Worm (Caenorhabditis elegans) whole organism, L4 larva: ENCODE data around the gene F09E10.7.

Experiments used
- D1046.2 ChIP-seq: fragments of 200-800 bp; sonication (Bioruptor generic); IDR thresholded peaks from 2 replicates; pipeline ENCODE4 v1.3.6; 2022; ENCODE audit warnings: missing genetic modification characterization, missing compliant biosample characterization
- F10B5.3 ChIP-seq: sonication (generic microtip); optimal IDR thresholded peaks from 2 replicates; lab custom pipeline; 2016; ENCODE audit warnings: mild to moderate bottlenecking, missing genetic modification characterization, missing compliant biosample characterization
- F26F4.8 ChIP-seq: fragments of 200-800 bp; sonication (Bioruptor generic); conservative IDR thresholded peaks from 2 replicates; pipeline ENCODE4 v1.3.6; 2022; ENCODE audit warnings: missing genetic modification characterization, missing compliant biosample characterization
- F37D6.2 ChIP-seq: sonication (generic microtip); optimal IDR thresholded peaks from 2 replicates; lab custom pipeline; 2016; ENCODE audit warnings: mild to moderate bottlenecking, missing genetic modification characterization, missing compliant biosample characterization
- F49E8.2 ChIP-seq: sonication (generic microtip); optimal IDR thresholded peaks from 2 replicates; lab custom pipeline; 2016; ENCODE audit warnings: missing compliant biosample characterization, mild to moderate bottlenecking, missing genetic modification characterization, borderline replicate concordance
- Y105C5A.15 ChIP-seq: fragments of 200-800 bp; sonication (Bioruptor generic); IDR thresholded peaks from 2 replicates; pipeline ENCODE4 v1.3.6; 2022; ENCODE audit warnings: missing genetic modification characterization, missing compliant biosample characterization
- Y5F2A.4 ChIP-seq: fragments of 200-800 bp; sonication (Bioruptor generic); optimal IDR thresholded peaks from 2 replicates; lab custom pipeline; 2018; ENCODE audit warnings: mild to moderate bottlenecking, missing genetic modification characterization, missing compliant biosample characterization
- Y75B8A.6 ChIP-seq: fragments of 200-800 bp; sonication (Bioruptor generic); IDR thresholded peaks from 2 replicates; pipeline ENCODE4 v1.3.6; 2022; ENCODE audit warnings: missing genetic modification reagents, missing genetic modification characterization, missing compliant biosample characterization
- ZK337.2 ChIP-seq: fragments of 200-800 bp; sonication (Bioruptor generic); IDR thresholded peaks from 2 replicates; pipeline ENCODE4 v1.3.6; 2022; ENCODE audit warnings: missing genetic modification reagents, missing genetic modification characterization, missing compliant biosample characterization
- aha-1 ChIP-seq: fragments of 150-350 bp; peaks from one replicate; lab custom pipeline; 2014; ENCODE audit warnings: missing biosample characterization, missing genetic modification characterization
- aly-2 ChIP-seq: sonication (generic microtip); optimal IDR thresholded peaks from 2 replicates; lab custom pipeline; 2018; ENCODE audit warnings: missing biosample characterization, missing genetic modification characterization
- arid-1 ChIP-seq: fragments of 200-800 bp; sonication (Bioruptor generic); conservative IDR thresholded peaks from 2 replicates; pipeline ENCODE4 v1.3.6; 2022; ENCODE audit warnings: missing genetic modification reagents, missing genetic modification characterization, missing compliant biosample characterization
- ceh-20 ChIP-seq: fragments of 200-800 bp; sonication (Bioruptor generic); IDR thresholded peaks from 2 replicates; pipeline ENCODE4 v1.3.6; 2022; ENCODE audit warnings: missing genetic modification reagents, missing genetic modification characterization, missing compliant biosample characterization
- ceh-32 ChIP-seq: sonication (generic microtip); optimal IDR thresholded peaks from 2 replicates; lab custom pipeline; 2016; ENCODE audit warnings: mild to moderate bottlenecking, missing genetic modification characterization, missing compliant biosample characterization; ENCODE audit not compliant: poor library complexity
- ceh-62 ChIP-seq: sonication (generic microtip); optimal IDR thresholded peaks from 2 replicates; lab custom pipeline; 2017; ENCODE audit warnings: missing biosample characterization, missing genetic modification characterization
- ces-1 ChIP-seq: fragments of 150-350 bp; sonication (generic microtip); optimal IDR thresholded peaks from 4 replicates; lab custom pipeline; 2014; ENCODE audit warnings: missing biosample characterization, missing genetic modification reagents, missing genetic modification characterization
- cey-2 ChIP-seq: sonication (generic microtip); optimal IDR thresholded peaks from 3 replicates; lab custom pipeline; 2017; ENCODE audit warnings: missing genetic modification characterization, mild to moderate bottlenecking, missing compliant biosample characterization, antibody characterized with exemption, borderline replicate concordance; ENCODE audit not compliant: insufficient read depth
- ctbp-1 ChIP-seq: fragments of 200-800 bp; sonication (Bioruptor generic); IDR thresholded peaks from 2 replicates; pipeline ENCODE4 v1.3.6; 2022; ENCODE audit warnings: missing genetic modification reagents, missing genetic modification characterization, missing compliant biosample characterization
- daf-12 ChIP-seq: fragments of 150-350 bp; optimal IDR thresholded peaks from 2 replicates; lab custom pipeline; 2014; ENCODE audit warnings: missing biosample characterization, missing genetic modification reagents, missing genetic modification characterization
- dmd-6 ChIP-seq: fragments of 200-800 bp; sonication (Bioruptor generic); IDR thresholded peaks from 2 replicates; pipeline ENCODE4 v1.3.6; 2022; ENCODE audit warnings: missing genetic modification reagents, missing genetic modification characterization, missing compliant biosample characterization
- dmd-8 ChIP-seq: fragments of 200-800 bp; sonication (Bioruptor generic); IDR thresholded peaks from 2 replicates; pipeline ENCODE4 v1.3.6; 2022; ENCODE audit warnings: missing genetic modification characterization, missing compliant biosample characterization
- dmd-9 ChIP-seq: fragments of 200-800 bp; sonication (Bioruptor generic); IDR thresholded peaks from 2 replicates; pipeline ENCODE4 v1.3.6; 2022; ENCODE audit warnings: missing genetic modification reagents, missing genetic modification characterization, missing compliant biosample characterization
- egl-43 ChIP-seq: fragments of 200-800 bp; sonication (Bioruptor generic); IDR thresholded peaks from 2 replicates; pipeline ENCODE4 v1.3.6; 2022; ENCODE audit warnings: missing genetic modification reagents, missing genetic modification characterization, missing compliant biosample characterization
- fkh-10 ChIP-seq: fragments of 150-350 bp; optimal IDR thresholded peaks from 2 replicates; lab custom pipeline; 2014; ENCODE audit warnings: missing biosample characterization, missing genetic modification reagents, missing genetic modification characterization
- hif-1 ChIP-seq, 2 experiments: sonication (generic microtip); optimal IDR thresholded peaks; 2 replicates each; lab custom pipeline; 2016 to 2017; ENCODE audit warnings: missing compliant biosample characterization in 2 of 2, missing genetic modification characterization in 2 of 2, missing genetic modification reagents in 2 of 2, missing genotype in 2 of 2, mild to moderate bottlenecking in 1 of 2
- jun-1 ChIP-seq: fragments of 150-350 bp; optimal IDR thresholded peaks from 2 replicates; lab custom pipeline; 2014; ENCODE audit warnings: missing biosample characterization, missing genetic modification reagents, missing genetic modification characterization
- lim-7 ChIP-seq: fragments of 200-800 bp; sonication (Bioruptor generic); IDR thresholded peaks from 2 replicates; pipeline ENCODE4 v1.3.6; 2022; ENCODE audit warnings: missing genetic modification characterization, missing compliant biosample characterization
- lin-13 ChIP-seq: fragments of 150-350 bp; optimal IDR thresholded peaks from 2 replicates; lab custom pipeline; 2014; ENCODE audit warnings: missing biosample characterization, missing genetic modification reagents, missing genetic modification characterization
- lsy-2 ChIP-seq, 2 experiments: fragments of 150-350 bp in 1 of 2; sonication (generic microtip) in 1 of 2; optimal IDR thresholded peaks; 2 replicates each; lab custom pipeline; 2014 to 2017; ENCODE audit warnings: missing biosample characterization in 2 of 2, missing genetic modification characterization in 2 of 2
- madf-5 ChIP-seq, 2 experiments: fragments of 200-800 bp; sonication (Bioruptor generic); IDR thresholded peaks; 2 replicates each; pipeline ENCODE4 v1.3.6; 2022; ENCODE audit warnings: missing compliant biosample characterization in 2 of 2, missing genetic modification characterization in 2 of 2
- mes-2 ChIP-seq: sonication (generic microtip); optimal IDR thresholded peaks from 2 replicates; lab custom pipeline; 2016; ENCODE audit warnings: missing genotype, mild to moderate bottlenecking, missing genetic modification characterization, missing compliant biosample characterization; ENCODE audit not compliant: poor library complexity, severe bottlenecking
- mxl-2 ChIP-seq: fragments of 200-800 bp; sonication (Bioruptor generic); conservative IDR thresholded peaks from 2 replicates; pipeline ENCODE4 v1.3.6; 2022; ENCODE audit warnings: missing genetic modification reagents, missing genetic modification characterization, missing compliant biosample characterization
- nhr-10 ChIP-seq: fragments of 150-350 bp; optimal IDR thresholded peaks from 2 replicates; lab custom pipeline; 2014; ENCODE audit warnings: missing biosample characterization, missing genetic modification characterization
- nhr-11 ChIP-seq: fragments of 150-350 bp; optimal IDR thresholded peaks from 2 replicates; lab custom pipeline; 2014; ENCODE audit warnings: missing biosample characterization, missing genetic modification characterization
- nhr-111 ChIP-seq: fragments of 200-800 bp; sonication (Bioruptor generic); optimal IDR thresholded peaks from 2 replicates; lab custom pipeline; 2018; ENCODE audit warnings: mild to moderate bottlenecking, missing genetic modification characterization, missing compliant biosample characterization
- php-3 ChIP-seq: fragments of 200-800 bp; sonication (Bioruptor generic); IDR thresholded peaks from 2 replicates; pipeline ENCODE4 v1.3.6; 2022; ENCODE audit warnings: missing genetic modification reagents, missing genetic modification characterization, missing compliant biosample characterization
- pqm-1 ChIP-seq: sonication (generic microtip); optimal IDR thresholded peaks from 2 replicates; lab custom pipeline; 2017; ENCODE audit warnings: missing biosample characterization, missing genetic modification characterization
- saeg-2 ChIP-seq: fragments of 200-800 bp; sonication (Bioruptor generic); IDR thresholded peaks from 2 replicates; pipeline ENCODE4 v1.3.6; 2022; ENCODE audit warnings: missing genetic modification reagents, missing genetic modification characterization, missing compliant biosample characterization
- skn-1 ChIP-seq: fragments of 150-350 bp; optimal IDR thresholded peaks from 2 replicates; lab custom pipeline; 2014; ENCODE audit warnings: missing biosample characterization, missing genetic modification characterization
- snpc-4 ChIP-seq: fragments of 150-350 bp; optimal IDR thresholded peaks from 2 replicates; lab custom pipeline; 2014; ENCODE audit warnings: missing biosample characterization, missing genetic modification characterization
- spr-1 ChIP-seq: sonication (generic microtip); optimal IDR thresholded peaks from 2 replicates; lab custom pipeline; 2016; ENCODE audit warnings: mild to moderate bottlenecking, missing genetic modification characterization, missing compliant biosample characterization
- spr-3 ChIP-seq: fragments of 200-800 bp; sonication (Bioruptor generic); optimal IDR thresholded peaks from 2 replicates; lab custom pipeline; 2018; ENCODE audit warnings: mild to moderate bottlenecking, missing genetic modification characterization, missing compliant biosample characterization
- tag-97 ChIP-seq: fragments of 200-800 bp; sonication (Bioruptor generic); IDR thresholded peaks from 2 replicates; pipeline ENCODE4 v1.3.6; 2022; ENCODE audit warnings: missing genetic modification characterization, missing compliant biosample characterization
- unc-130 ChIP-seq: sonication (generic microtip); optimal IDR thresholded peaks from 2 replicates; lab custom pipeline; 2016; ENCODE audit warnings: missing genetic modification reagents, missing genetic modification characterization, missing compliant biosample characterization
- unc-39 ChIP-seq: sonication (generic microtip); optimal IDR thresholded peaks from 2 replicates; lab custom pipeline; 2017; ENCODE audit warnings: missing biosample characterization, missing genetic modification characterization
- vab-7 ChIP-seq: fragments of 200-800 bp; sonication (Bioruptor generic); IDR thresholded peaks from 2 replicates; pipeline ENCODE4 v1.3.6; 2022; ENCODE audit warnings: missing genetic modification reagents, missing genetic modification characterization, missing compliant biosample characterization
- zag-1 ChIP-seq: fragments of 150-350 bp; optimal IDR thresholded peaks from 2 replicates; lab custom pipeline; 2014; ENCODE audit warnings: missing biosample characterization, missing genetic modification characterization
- zfp-2 ChIP-seq: sonication (generic microtip); optimal IDR thresholded peaks from 2 replicates; lab custom pipeline; 2016; ENCODE audit warnings: mild to moderate bottlenecking, missing genetic modification characterization, missing compliant biosample characterization
- zip-11 ChIP-seq: fragments of 200-800 bp; sonication (Bioruptor generic); IDR thresholded peaks from 2 replicates; pipeline ENCODE4 v1.3.6; 2022; ENCODE audit warnings: missing genetic modification characterization, missing compliant biosample characterization
- ztf-11 ChIP-seq: fragments of 150-350 bp; optimal IDR thresholded peaks from 2 replicates; lab custom pipeline; 2014; ENCODE audit warnings: missing biosample characterization, missing genetic modification characterization
- ztf-7 ChIP-seq: fragments of 150-350 bp; optimal IDR thresholded peaks from 2 replicates; lab custom pipeline; 2014; ENCODE audit warnings: missing biosample characterization, missing genetic modification characterization

F09E10.7 gene

ce11 chrX:1454385-1454784 is 47.3 kb downstream of the F09E10.7 start (continued):
- TF ChIP-seq F37D6.2 (tag; lab: Kevin White, UChicago) (peak; percentile 78), pqm-1 (tag; lab: Kevin White, UChicago) (peak; percentile 28), ztf-11 (tag; lab: Kevin White, UChicago) (no peak), jun-1 (tag; lab: Kevin White, UChicago) (peak; percentile 96), daf-12 (tag; lab: Kevin White, UChicago) (no peak), mxl-2 (GFP tag; lab: Robert Waterston, UW) (peak; percentile 78; the same call in 1 of the 2 replicates), zfp-2 (tag; lab: Kevin White, UChicago) (peak; percentile 9), madf-5 (GFP tag; IDR thresholded peaks at IDR 0.05; lab: Robert Waterston, UW) (peak in 1 of 2 experiments; percentile 32; a peak in 1 of 4 replicates), F49E8.2 (tag; lab: Kevin White, UChicago) (no peak), Y5F2A.4 (no peak), ztf-7 (tag; lab: Kevin White, UChicago) (peak; percentile 73), ceh-62 (no peak), ceh-20 (GFP tag; lab: Robert Waterston, UW) (peak; percentile 90), ceh-32 (tag; lab: Kevin White, UChicago) (peak; percentile 10), Y105C5A.15 (0 out of 2 replicates have a peak, but pooled peaks have one; percentile 45), lim-7 (GFP tag; lab: Robert Waterston, UW) (no peak), snpc-4 (tag; lab: Kevin White, UChicago) (peak; percentile 28), dmd-6 (GFP tag; lab: Robert Waterston, UW) (peak; percentile 96), nhr-111 (GFP tag; lab: Kevin White, UChicago) (no peak), hif-1 (tag; optimal IDR thresholded peaks at IDR 0.05; lab: Kevin White, UChicago) (peak; percentile 27 to 89), vab-7 (GFP tag; lab: Robert Waterston, UW) (peak; percentile 16; the same call in 1 of the 2 replicates), egl-43 (GFP tag; lab: Robert Waterston, UW) (peak; percentile 89), spr-3 (GFP tag; lab: Kevin White, UChicago) (peak; percentile 50), F26F4.8 (no peak), lin-13 (GFP tag; lab: Kevin White, UChicago) (peak; percentile 44), Y75B8A.6 (GFP tag; lab: Robert Waterston, UW) (0 out of 2 replicates have a peak, but pooled peaks have one; percentile 8), unc-39 (no peak), tag-97 (GFP tag; lab: Robert Waterston, UW) (no peak), aly-2 (no peak), cey-2 (tag; lab: Kevin White, UChicago) (peak; percentile 2), spr-1 (tag; lab: Kevin White, UChicago) (peak; percentile 79), dmd-9 (peak; percentile 80), skn-1 (tag; lab: Kevin White, UChicago) (no peak), php-3 (peak; percentile 77), zag-1 (tag; lab: Kevin White, UChicago) (no peak), unc-130 (GFP tag; lab: Kevin White, UChicago) (no peak), zip-11 (GFP tag; lab: Robert Waterston, UW) (no peak), dmd-8 (GFP tag; lab: Robert Waterston, UW) (peak; percentile 61; the same call in 1 of the 2 replicates), nhr-11 (tag; lab: Kevin White, UChicago) (peak; percentile 93), ZK337.2 (GFP tag; lab: Robert Waterston, UW) (no peak), aha-1 (peak; percentile 99), arid-1 (GFP tag; lab: Robert Waterston, UW) (peak; percentile 86), nhr-10 (tag; lab: Kevin White, UChicago) (peak; percentile 80), mes-2 (peak; percentile 72), ces-1 (GFP tag; lab: Kevin White, UChicago) (no peak), saeg-2 (GFP tag; lab: Robert Waterston, UW) (peak; percentile 76; the same call in 1 of the 2 replicates), ctbp-1 (GFP tag; lab: Robert Waterston, UW) (peak; percentile 67), fkh-10 (GFP tag; lab: Kevin White, UChicago) (peak; percentile 45), lsy-2 (tag; optimal IDR thresholded peaks at IDR 0.05; lab: Kevin White, UChicago) (peak; percentile 63 to 82), D1046.2 (no peak), F10B5.3 (tag; lab: Kevin White, UChicago) (peak; percentile 59)
